Fruit fly (Drosophila melanogaster): ENCODE data around the gene Prosalpha4.

Prosalpha4 gene

dm6 chrX:16281305-16281704 lies 5.2 kb downstream of the Prosalpha4 start:
- TF ChIP-seq grn (GFP tag; optimal IDR thresholded peaks at IDR 0.05) (peak; percentile 60), Pdp1 (GFP tag; optimal IDR thresholded peaks at IDR 0.05) (peak in 1 of 2 experiments; percentile 44), ash1 (GFP tag; optimal IDR thresholded peaks at IDR 0.05) (no peak), tgo (GFP tag; IDR thresholded peaks at IDR 0.05) (no peak), CG1602 (GFP tag; optimal IDR thresholded peaks at IDR 0.05) (no peak), CG17359 (tag; optimal IDR thresholded peaks at IDR 0.05) (no peak), br (optimal IDR thresholded peaks at IDR 0.05) (no peak), CG13894 (tag; optimal IDR thresholded peaks at IDR 0.05) (peak; percentile 78), zfh2 (GFP tag; optimal IDR thresholded peaks at IDR 0.05) (no peak), vfl (GFP tag; optimal IDR thresholded peaks at IDR 0.05) (no peak), CG6813 (GFP tag; optimal IDR thresholded peaks at IDR 0.05) (peak; percentile 10), Opbp (GFP tag; IDR thresholded peaks at IDR 0.05; ENCODE audit: partially characterized antibody) (no peak), CG17328 (GFP tag; IDR thresholded peaks at IDR 0.05) (no peak)

DNA sequence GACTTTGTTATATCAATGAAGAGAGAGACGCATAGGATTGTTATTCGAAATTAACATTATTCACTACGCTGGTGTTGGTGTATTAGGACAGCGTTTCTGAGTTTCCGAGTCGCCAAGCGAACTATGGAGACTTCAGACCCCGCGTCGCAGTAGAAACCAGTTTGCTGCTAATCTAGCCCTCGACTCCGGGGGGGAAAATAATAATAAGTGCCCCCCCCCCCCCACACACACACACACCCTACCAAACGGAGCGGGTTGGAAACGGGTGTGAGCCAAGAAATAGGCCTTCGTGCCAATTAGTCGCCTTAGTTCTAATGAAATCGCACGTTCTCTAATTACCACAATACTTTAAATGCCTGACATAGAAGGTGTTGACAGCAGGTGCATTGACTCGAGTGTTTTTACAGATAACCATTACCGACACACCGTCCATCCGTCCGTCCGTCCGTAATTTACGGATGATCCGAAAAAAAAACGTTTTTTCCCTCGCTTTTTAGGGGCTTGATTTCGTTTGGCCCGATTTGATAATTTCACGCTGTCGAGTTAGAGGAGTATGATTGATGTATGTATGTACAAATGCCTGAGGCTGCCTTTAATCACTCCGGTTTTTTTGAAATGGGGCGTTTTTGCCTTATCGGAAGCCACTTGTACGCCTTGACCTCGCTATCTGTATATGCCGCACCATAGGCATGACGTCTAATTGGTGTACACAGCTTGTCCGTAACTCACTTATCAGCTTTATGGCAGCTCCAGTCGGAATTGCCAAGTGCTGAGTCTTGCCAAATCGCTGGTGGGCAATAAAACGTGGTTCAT lies 5.9 kb downstream of the Prosalpha4 start:
- TF ChIP-seq eve (GFP tag; optimal IDR thresholded peaks at IDR 0.05) (peak in 1 of 2 experiments; percentile 30), CG4707 (GFP tag; optimal IDR thresholded peaks at IDR 0.05) (no peak), Vsx1 (GFP tag; optimal IDR thresholded peaks at IDR 0.05) (peak; percentile 27), CG11504 (tag; optimal IDR thresholded peaks at IDR 0.05) (no peak), CG10543 (GFP tag; optimal IDR thresholded peaks at IDR 0.05) (peak; percentile 72), rib (GFP tag; IDR thresholded peaks at IDR 0.05) (peak; percentile 63), gem (tag; optimal IDR thresholded peaks at IDR 0.05) (peak; percentile 44), Rfx (GFP tag; IDR thresholded peaks at IDR 0.05) (no peak), CG4328 (GFP tag; optimal IDR thresholded peaks at IDR 0.05) (peak; percentile 11), Drgx (GFP tag; IDR thresholded peaks at IDR 0.05) (no peak), Hmr (GFP tag; optimal IDR thresholded peaks at IDR 0.05) (peak; percentile 15), exex (tag; optimal IDR thresholded peaks at IDR 0.05) (peak; percentile 88), Meics (GFP tag; optimal IDR thresholded peaks at IDR 0.05) (peak; percentile 7), CG12769 (tag; optimal IDR thresholded peaks at IDR 0.05) (peak; percentile 42), sqz (GFP tag; optimal IDR thresholded peaks at IDR 0.05) (peak; percentile 73), cwo (GFP tag; optimal IDR thresholded peaks at IDR 0.05) (peak; percentile 43), CG11696 (GFP tag; IDR thresholded peaks at IDR 0.05) (no peak), CG12744 (GFP tag; optimal IDR thresholded peaks at IDR 0.05) (no peak), GATAe (GFP tag; conservative IDR thresholded peaks at IDR 0.05) (peak; percentile 31), mirr (GFP tag; optimal IDR thresholded peaks at IDR 0.05) (peak; percentile 83), CG2712 (tag; optimal IDR thresholded peaks at IDR 0.05) (no peak), sd (tag; optimal IDR thresholded peaks at IDR 0.05) (peak; percentile 55), tup (GFP tag; optimal IDR thresholded peaks at IDR 0.05) (no peak), Med (GFP tag) (peak; percentile 69), pzg (GFP tag; optimal IDR thresholded peaks at IDR 0.05) (no peak), lab (GFP tag; optimal IDR thresholded peaks at IDR 0.05) (peak; percentile 47), Hr78 (GFP tag; optimal IDR thresholded peaks at IDR 0.05) (peak in 1 of 2 experiments; percentile 68), CG32767 (GFP tag; IDR thresholded peaks at IDR 0.05) (peak; percentile 56; the same call in 1 of the 2 replicates), ftz-f1 (GFP tag; optimal IDR thresholded peaks at IDR 0.05) (peak; percentile 39), crol (GFP tag; IDR thresholded peaks at IDR 0.05) (peak; percentile 93), CG13894 (tag; optimal IDR thresholded peaks at IDR 0.05) (peak; percentile 21), CG32532 (GFP tag; IDR thresholded peaks at IDR 0.05) (no peak), vvl (GFP tag; IDR thresholded peaks at IDR 0.05) (0 out of 2 replicates have a peak, but pooled peaks have one; percentile 34), CG7745 (tag; optimal IDR thresholded peaks at IDR 0.05) (peak; percentile 17), Bgb (GFP tag; IDR thresholded peaks at IDR 0.05; ENCODE audit: partially characterized antibody) (peak; percentile 26; the same call in 1 of the 2 replicates)
